Worm (Caenorhabditis elegans) whole organism, early embryonic: ENCODE data around the gene unc-7.

Source experiments
- F13C5.2 ChIP-seq: sonication (generic microtip); optimal IDR thresholded peaks from 2 replicates; lab custom pipeline; 2017; ENCODE audit warnings: mild to moderate bottlenecking, missing genetic modification characterization, inconsistent platforms, missing compliant biosample characterization
- ama-1 ChIP-seq: fragments of 150-350 bp; optimal IDR thresholded peaks from 2 replicates; lab custom pipeline; 2014
- hnd-1 ChIP-seq: sonication (generic microtip); optimal IDR thresholded peaks from 2 replicates; lab custom pipeline; 2016; ENCODE audit warnings: missing genetic modification characterization, missing compliant biosample characterization
- pes-1 ChIP-seq: fragments of 200-800 bp; sonication (Bioruptor generic); IDR thresholded peaks from 2 replicates; pipeline ENCODE4 v1.3.6; 2022; ENCODE audit warnings: missing genetic modification reagents, missing genetic modification characterization, missing compliant biosample characterization
- tbx-11 ChIP-seq: fragments of 200-800 bp; sonication (Bioruptor generic); IDR thresholded peaks from 2 replicates; pipeline ENCODE4 v1.3.6; 2022; ENCODE audit warnings: missing genetic modification characterization, missing compliant biosample characterization
- tra-4 ChIP-seq: sonication (generic microtip); optimal IDR thresholded peaks from 2 replicates; lab custom pipeline; 2017; ENCODE audit warnings: missing genetic modification characterization, missing compliant biosample characterization

- no peak for TF ChIP-seq hnd-1 (tag; lab: Kevin White, UChicago)
- no peak for TF ChIP-seq ama-1 (lab: Kevin White, UChicago)
- TF ChIP-seq tra-4, result no peak
- no peak for TF ChIP-seq pes-1
- TF ChIP-seq F13C5.2 (tag; lab: Kevin White, UChicago), result no peak
- no peak for TF ChIP-seq tbx-11 (GFP tag; lab: Robert Waterston, UW)
Measured at ce11 chrX:15096277-15096676, 51.3 kb downstream of the unc-7 start.
